Worm (Caenorhabditis elegans) whole organism, L2 larva: ENCODE results near the gene ZC21.10.
A peak's percentile ranks its signal among the peaks of the same experiment; 100 is the strongest.

ENCODE experiments used
- F13H6.1 ChIP-seq: sonication (generic microtip); optimal IDR thresholded peaks from 2 replicates; lab custom pipeline; 2016; ENCODE audit warnings: missing genetic modification characterization, missing compliant biosample characterization
- R02D3.7 ChIP-seq: fragments of 150-350 bp; optimal IDR thresholded peaks from 2 replicates; lab custom pipeline; 2014; ENCODE audit warnings: missing biosample characterization, missing genetic modification characterization
- Y55F3AM.14 ChIP-seq: fragments of 200-800 bp; sonication (Bioruptor generic); optimal IDR thresholded peaks from 2 replicates; lab custom pipeline; 2018; ENCODE audit warnings: mild to moderate bottlenecking, missing genetic modification characterization, missing compliant biosample characterization
- ZK546.5 ChIP-seq: sonication (generic microtip); optimal IDR thresholded peaks from 2 replicates; lab custom pipeline; 2017; ENCODE audit warnings: missing biosample characterization, missing genetic modification characterization
- alr-1 ChIP-seq: fragments of 150-350 bp; optimal IDR thresholded peaks from 2 replicates; lab custom pipeline; 2014; ENCODE audit warnings: missing biosample characterization, missing genetic modification characterization
- ama-1 ChIP-seq: fragments of 150-350 bp; optimal IDR thresholded peaks from 2 replicates; lab custom pipeline; 2018; ENCODE audit warnings: inconsistent platforms
- blmp-1 ChIP-seq: sonication (generic microtip); optimal IDR thresholded peaks from 2 replicates; lab custom pipeline; 2017; ENCODE audit warnings: missing genetic modification characterization, mild to moderate bottlenecking, missing compliant biosample characterization, antibody characterized with exemption, moderate library complexity; ENCODE audit not compliant: insufficient read depth
- ceh-16 ChIP-seq: fragments of 150-350 bp; optimal IDR thresholded peaks from 2 replicates; lab custom pipeline; 2014; ENCODE audit warnings: missing biosample characterization, missing genetic modification characterization
- ceh-82 ChIP-seq: fragments of 150-350 bp; optimal IDR thresholded peaks from 2 replicates; lab custom pipeline; 2014; ENCODE audit warnings: missing biosample characterization, missing genetic modification characterization
- dmd-4 ChIP-seq: sonication (generic microtip); optimal IDR thresholded peaks from 2 replicates; lab custom pipeline; 2017; ENCODE audit warnings: missing biosample characterization, missing genetic modification characterization
- egl-27 ChIP-seq: sonication (generic microtip); optimal IDR thresholded peaks from 3 replicates; lab custom pipeline; 2017; ENCODE audit warnings: missing biosample characterization, missing genetic modification reagents, missing genetic modification characterization
- elt-3 ChIP-seq: sonication (generic microtip); optimal IDR thresholded peaks from 2 replicates; lab custom pipeline; 2017; ENCODE audit warnings: missing biosample characterization, missing genetic modification characterization
- fos-1 ChIP-seq: fragments of 150-350 bp; optimal IDR thresholded peaks from 2 replicates; lab custom pipeline; 2014; ENCODE audit warnings: missing biosample characterization, missing genetic modification characterization
- lin-11 ChIP-seq: fragments of 150-350 bp; sonication (generic microtip); optimal IDR thresholded peaks from 2 replicates; lab custom pipeline; 2014; ENCODE audit warnings: missing biosample characterization, missing genetic modification characterization, inconsistent platforms, mixed read lengths
- lin-13 ChIP-seq: fragments of 150-350 bp; optimal IDR thresholded peaks from 2 replicates; lab custom pipeline; 2014; ENCODE audit warnings: missing biosample characterization, missing genetic modification reagents, missing genetic modification characterization
- lsy-2 ChIP-seq, 2 experiments: fragments of 150-350 bp in 1 of 2; sonication (generic microtip) in 1 of 2; optimal IDR thresholded peaks; 2 replicates each; lab custom pipeline; 2014 to 2017; ENCODE audit warnings: missing biosample characterization in 2 of 2, missing genetic modification characterization in 2 of 2
- mbf-1 ChIP-seq: sonication (generic microtip); optimal IDR thresholded peaks from 2 replicates; lab custom pipeline; 2017; ENCODE audit warnings: missing biosample characterization, missing genetic modification characterization
- mdl-1 ChIP-seq, 2 experiments: fragments of 150-350 bp in 1 of 2; sonication (generic microtip) in 1 of 2; optimal IDR thresholded peaks; 2 replicates each; lab custom pipeline; 2017; ENCODE audit warnings: missing biosample characterization in 2 of 2, missing genetic modification characterization in 2 of 2
- nhr-10 ChIP-seq: sonication (generic microtip); optimal IDR thresholded peaks from 2 replicates; lab custom pipeline; 2017; ENCODE audit warnings: missing biosample characterization, missing genetic modification characterization
- nhr-11 ChIP-seq: fragments of 150-350 bp; optimal IDR thresholded peaks from 2 replicates; lab custom pipeline; 2014; ENCODE audit warnings: missing biosample characterization, missing genetic modification characterization
- nhr-12 ChIP-seq: fragments of 150-350 bp; optimal IDR thresholded peaks from 2 replicates; lab custom pipeline; 2014; ENCODE audit warnings: missing biosample characterization, missing genetic modification characterization
- nhr-129 ChIP-seq: fragments of 150-350 bp; optimal IDR thresholded peaks from 2 replicates; lab custom pipeline; 2014; ENCODE audit warnings: missing biosample characterization, missing genetic modification characterization
- nhr-23 ChIP-seq: fragments of 150-350 bp; optimal IDR thresholded peaks from 2 replicates; lab custom pipeline; 2014; ENCODE audit warnings: missing biosample characterization, missing genetic modification reagents, missing genetic modification characterization
- nhr-237 ChIP-seq: fragments of 150-350 bp; optimal IDR thresholded peaks from 2 replicates; lab custom pipeline; 2014; ENCODE audit warnings: missing biosample characterization, missing genetic modification characterization
- nhr-6 ChIP-seq: fragments of 150-350 bp; optimal IDR thresholded peaks from 2 replicates; lab custom pipeline; 2014; ENCODE audit warnings: missing biosample characterization, missing genetic modification characterization
- nhr-77 ChIP-seq: fragments of 150-350 bp; optimal IDR thresholded peaks from 2 replicates; lab custom pipeline; 2014; ENCODE audit warnings: missing biosample characterization, missing genetic modification characterization
- peb-1 ChIP-seq: fragments of 150-350 bp; optimal IDR thresholded peaks from 2 replicates; lab custom pipeline; 2014; ENCODE audit warnings: missing biosample characterization, missing genetic modification characterization
- sem-4 ChIP-seq: fragments of 150-350 bp; optimal IDR thresholded peaks from 2 replicates; lab custom pipeline; 2014; ENCODE audit warnings: missing biosample characterization, missing genetic modification reagents, missing genetic modification characterization
- skn-1 ChIP-seq: sonication (generic microtip); optimal IDR thresholded peaks from 2 replicates; lab custom pipeline; 2017; ENCODE audit warnings: missing biosample characterization, missing genetic modification characterization
- sma-9 ChIP-seq, 2 experiments: fragments of 150-350 bp in 1 of 2; sonication (generic microtip) in 1 of 2; optimal IDR thresholded peaks; 2 replicates each; lab custom pipeline; 2014 to 2016; ENCODE audit warnings: missing genetic modification characterization in 2 of 2, mild to moderate bottlenecking in 1 of 2, missing biosample characterization in 1 of 2, missing compliant biosample characterization in 1 of 2, missing genetic modification reagents in 1 of 2, moderate library complexity in 1 of 2
- unc-39 ChIP-seq: fragments of 150-350 bp; optimal IDR thresholded peaks from 2 replicates; lab custom pipeline; 2014; ENCODE audit warnings: missing biosample characterization, missing genetic modification characterization
- unc-55 ChIP-seq: fragments of 150-350 bp; sonication (generic microtip); optimal IDR thresholded peaks from 3 replicates; lab custom pipeline; 2014; ENCODE audit warnings: missing biosample characterization, missing genetic modification reagents, missing genetic modification characterization
- unc-62 ChIP-seq: fragments of 150-350 bp; optimal IDR thresholded peaks from 2 replicates; lab custom pipeline; 2014; ENCODE audit warnings: missing biosample characterization, missing genetic modification reagents, missing genetic modification characterization
- zag-1 ChIP-seq: fragments of 150-350 bp; optimal IDR thresholded peaks from 2 replicates; lab custom pipeline; 2014; ENCODE audit warnings: missing biosample characterization, missing genetic modification characterization
- ztf-1 ChIP-seq: fragments of 200-800 bp; sonication (Bioruptor generic); conservative IDR thresholded peaks from 2 replicates; pipeline ENCODE4 v1.3.6; 2022; ENCODE audit warnings: missing genetic modification characterization, missing compliant biosample characterization

Gene ZC21.10

ce11 chrIII:8512279-8512942, 17.5 kb upstream of the ZC21.10 start:
- TF ChIP-seq nhr-6 (tag; lab: Kevin White, UChicago) (no peak), nhr-237 (no peak), R02D3.7 (tag; lab: Kevin White, UChicago) (no peak), elt-3 (tag; lab: Kevin White, UChicago) (no peak), nhr-129 (tag; lab: Kevin White, UChicago) (peak; percentile 1)
- TF ChIP-seq, all 48 proteins: peak for 1

ce11 chrIII:8518990-8519389, 10.9 kb upstream of the ZC21.10 start:
- TF ChIP-seq egl-27 (tag; lab: Kevin White, UChicago) (no peak), nhr-6 (tag; lab: Kevin White, UChicago) (no peak), nhr-11 (tag; lab: Kevin White, UChicago) (no peak), nhr-12 (tag; lab: Kevin White, UChicago) (no peak), unc-55 (GFP tag; lab: Kevin White, UChicago) (no peak), ZK546.5 (tag; lab: Kevin White, UChicago) (no peak), ztf-1 (GFP tag; lab: Robert Waterston, UW) (no peak), nhr-237 (no peak), blmp-1 (no peak), unc-62 (GFP tag; lab: Kevin White, UChicago) (no peak), zag-1 (no peak), ceh-16 (tag; lab: Kevin White, UChicago) (no peak), fos-1 (no peak), skn-1 (tag; lab: Kevin White, UChicago) (no peak), ama-1 (no peak), lin-11 (tag; lab: Kevin White, UChicago) (no peak), alr-1 (tag; lab: Kevin White, UChicago) (no peak), nhr-10 (no peak)

- TF ChIP-seq dmd-4 (no peak), nhr-77 (tag; lab: Kevin White, UChicago) (no peak), F13H6.1 (tag; lab: Kevin White, UChicago) (no peak), sem-4 (tag; lab: Kevin White, UChicago) (no peak), ceh-16 (tag; lab: Kevin White, UChicago) (no peak), ceh-82 (tag; lab: Kevin White, UChicago) (no peak), unc-39 (tag; lab: Kevin White, UChicago) (no peak), lsy-2 (tag; optimal IDR thresholded peaks at IDR 0.05; lab: Kevin White, UChicago) (no peak), nhr-23 (no peak), mdl-1 (tag; optimal IDR thresholded peaks at IDR 0.05; lab: Kevin White, UChicago) (no peak)
Measured at ce11 chrIII:8519886-8520285, 10.0 kb upstream of the ZC21.10 start, which contains the start of gene ZC21.8. Gene ZC21.8 (minus strand): TSS chrIII:8519986.

ce11 chrIII:8520589-8520988, 9.3 kb upstream of the ZC21.10 start:
- TF ChIP-seq F13H6.1 (tag; lab: Kevin White, UChicago) (peak; percentile 56), R02D3.7 (tag; lab: Kevin White, UChicago) (no peak), sma-9 (GFP tag; optimal IDR thresholded peaks at IDR 0.05; lab: Kevin White, UChicago) (peak; percentile 5), sma-9 (tag; optimal IDR thresholded peaks at IDR 0.05; lab: Kevin White, UChicago) (no peak)

ce11 chrIII:8521654-8522392, 8.0 kb upstream of the ZC21.10 start:
- no peak for TF ChIP-seq peb-1 (tag; lab: Kevin White, UChicago)
- TF ChIP-seq lsy-2 (tag; optimal IDR thresholded peaks at IDR 0.05; lab: Kevin White, UChicago) = no peak
- TF ChIP-seq Y55F3AM.14 = no peak
- TF ChIP-seq lin-13 = no peak
- TF ChIP-seq nhr-77 (tag; lab: Kevin White, UChicago) = no peak
- TF ChIP-seq nhr-10 = no peak
- no peak for TF ChIP-seq nhr-12 (tag; lab: Kevin White, UChicago)
- TF ChIP-seq R02D3.7 (tag; lab: Kevin White, UChicago) = no peak
- TF ChIP-seq mbf-1 = no peak
- TF ChIP-seq fos-1 = no peak
- TF ChIP-seq nhr-6 (tag; lab: Kevin White, UChicago) = no peak
